Worm (Caenorhabditis elegans) whole organism, L1 larva: ENCODE results near the gene C06B3.6.

Experiments used
- C04F5.9 ChIP-seq: sonication (generic microtip); optimal IDR thresholded peaks from 2 replicates; lab custom pipeline; 2016; ENCODE audit warnings: missing genetic modification characterization, missing compliant biosample characterization
- C16A3.4 ChIP-seq: fragments of 150-350 bp; optimal IDR thresholded peaks from 2 replicates; lab custom pipeline; 2014; ENCODE audit warnings: missing biosample characterization, missing genetic modification characterization
- C34B4.2 ChIP-seq: sonication (generic microtip); optimal IDR thresholded peaks from 2 replicates; lab custom pipeline; 2017; ENCODE audit warnings: mild to moderate bottlenecking, missing genetic modification characterization, missing compliant biosample characterization
- aha-1 ChIP-seq: fragments of 150-350 bp; optimal IDR thresholded peaks from 2 replicates; lab custom pipeline; 2014; ENCODE audit warnings: missing biosample characterization, missing genetic modification characterization
- aly-2 ChIP-seq: fragments of 150-350 bp; optimal IDR thresholded peaks from 2 replicates; lab custom pipeline; 2014; ENCODE audit warnings: missing biosample characterization, missing genetic modification characterization
- blmp-1 ChIP-seq: fragments of 150-350 bp; optimal IDR thresholded peaks from 2 replicates; lab custom pipeline; 2014; ENCODE audit warnings: missing biosample characterization, missing genetic modification characterization
- ceh-63 ChIP-seq: fragments of 200-800 bp; sonication (Bioruptor generic); optimal IDR thresholded peaks from 2 replicates; lab custom pipeline; 2018; ENCODE audit warnings: mild to moderate bottlenecking, missing genetic modification characterization, missing compliant biosample characterization
- dsc-1 ChIP-seq: sonication (generic microtip); optimal IDR thresholded peaks from 2 replicates; lab custom pipeline; 2016; ENCODE audit warnings: mild to moderate bottlenecking, missing genetic modification characterization, missing compliant biosample characterization
- efl-3 ChIP-seq: fragments of 200-800 bp; sonication (Bioruptor generic); optimal IDR thresholded peaks from 2 replicates; lab custom pipeline; 2018; ENCODE audit warnings: mild to moderate bottlenecking, missing genetic modification characterization, missing compliant biosample characterization
- elt-2 ChIP-seq: sonication (generic microtip); optimal IDR thresholded peaks from 2 replicates; lab custom pipeline; 2016; ENCODE audit warnings: missing genetic modification characterization, mild to moderate bottlenecking, inconsistent platforms, missing compliant biosample characterization, missing genetic modification reagents
- fkh-4 ChIP-seq: sonication (generic microtip); optimal IDR thresholded peaks from 2 replicates; lab custom pipeline; 2016; ENCODE audit warnings: missing compliant biosample characterization, missing genetic modification characterization, borderline replicate concordance
- hlh-4 ChIP-seq: sonication (generic microtip); optimal IDR thresholded peaks from 2 replicates; lab custom pipeline; 2016; ENCODE audit warnings: mild to moderate bottlenecking, missing genetic modification characterization, missing compliant biosample characterization
- jun-1 ChIP-seq: fragments of 150-350 bp; optimal IDR thresholded peaks from 2 replicates; lab custom pipeline; 2014; ENCODE audit warnings: missing biosample characterization, missing genetic modification reagents, missing genetic modification characterization
- lin-35 ChIP-seq, 2 experiments: fragments of 150-350 bp; optimal IDR thresholded peaks; 2 replicates each; lab custom pipeline; 2014; ENCODE audit warnings: missing biosample characterization in 2 of 2, missing genetic modification characterization in 2 of 2, missing genetic modification reagents in 2 of 2
- lir-3 ChIP-seq: sonication (generic microtip); optimal IDR thresholded peaks from 2 replicates; lab custom pipeline; 2016; ENCODE audit warnings: mild to moderate bottlenecking, missing genetic modification characterization, moderate library complexity, missing compliant biosample characterization; ENCODE audit not compliant: poor library complexity
- lsy-2 ChIP-seq, 2 experiments: fragments of 150-350 bp; optimal IDR thresholded peaks; 2 replicates each; lab custom pipeline; 2014; ENCODE audit warnings: missing biosample characterization in 2 of 2, missing genetic modification characterization in 2 of 2
- mdl-1 ChIP-seq, 2 experiments: fragments of 150-350 bp; optimal IDR thresholded peaks; 2 replicates each; lab custom pipeline; 2014 to 2017; ENCODE audit warnings: missing biosample characterization in 2 of 2, missing genetic modification characterization in 2 of 2, inconsistent platforms in 1 of 2
- nhr-11 ChIP-seq: fragments of 150-350 bp; optimal IDR thresholded peaks from 2 replicates; lab custom pipeline; 2014; ENCODE audit warnings: missing biosample characterization, missing genetic modification characterization
- nhr-19 ChIP-seq: fragments of 200-800 bp; sonication (Bioruptor generic); conservative IDR thresholded peaks from 2 replicates; pipeline ENCODE4 v1.3.6; 2022; ENCODE audit warnings: missing genetic modification characterization, missing compliant biosample characterization
- nhr-47 ChIP-seq: sonication (generic microtip); optimal IDR thresholded peaks from 2 replicates; lab custom pipeline; 2016; ENCODE audit warnings: mild to moderate bottlenecking, missing genetic modification characterization, moderate library complexity, missing compliant biosample characterization
- nhr-71 ChIP-seq: sonication (generic microtip); optimal IDR thresholded peaks from 2 replicates; lab custom pipeline; 2016; ENCODE audit warnings: mild to moderate bottlenecking, missing genetic modification characterization, moderate library complexity, missing compliant biosample characterization
- nhr-76 ChIP-seq: sonication (generic microtip); optimal IDR thresholded peaks from 2 replicates; lab custom pipeline; 2017; ENCODE audit warnings: missing biosample characterization, missing genetic modification characterization
- nhr-77 ChIP-seq: fragments of 150-350 bp; optimal IDR thresholded peaks from 2 replicates; lab custom pipeline; 2014; ENCODE audit warnings: missing biosample characterization, missing genetic modification characterization
- nhr-85 ChIP-seq: sonication (generic microtip); peaks from one replicate; lab custom pipeline; 2016; ENCODE audit warnings: missing genetic modification characterization, inconsistent platforms, missing compliant biosample characterization
- pax-3 ChIP-seq: fragments of 200-800 bp; sonication (Bioruptor generic); optimal IDR thresholded peaks from 2 replicates; lab custom pipeline; 2018; ENCODE audit warnings: mild to moderate bottlenecking, missing genetic modification characterization, moderate library complexity, missing compliant biosample characterization
- pqm-1 ChIP-seq: sonication (generic microtip); optimal IDR thresholded peaks from 3 replicates; lab custom pipeline; 2017; ENCODE audit warnings: missing biosample characterization, missing genetic modification characterization
- snu-23 ChIP-seq: sonication (generic microtip); optimal IDR thresholded peaks from 2 replicates; lab custom pipeline; 2016; ENCODE audit warnings: missing genetic modification characterization, missing compliant biosample characterization
- unc-86 ChIP-seq: sonication (generic microtip); optimal IDR thresholded peaks from 2 replicates; lab custom pipeline; 2016; ENCODE audit warnings: missing genetic modification characterization, missing compliant biosample characterization
- unc-98 ChIP-seq: fragments of 200-800 bp; sonication (Bioruptor generic); IDR thresholded peaks from 2 replicates; pipeline ENCODE4 v1.3.6; 2022; ENCODE audit warnings: missing genetic modification characterization, missing compliant biosample characterization
- xbp-1 ChIP-seq: sonication (generic microtip); optimal IDR thresholded peaks from 2 replicates; lab custom pipeline; 2016; ENCODE audit warnings: missing genetic modification characterization, missing compliant biosample characterization
- zag-1 ChIP-seq: fragments of 150-350 bp; optimal IDR thresholded peaks from 2 replicates; lab custom pipeline; 2014; ENCODE audit warnings: missing biosample characterization, missing genetic modification characterization
- zip-4 ChIP-seq: fragments of 200-800 bp; sonication (Bioruptor generic); optimal IDR thresholded peaks from 2 replicates; lab custom pipeline; 2018; ENCODE audit warnings: mild to moderate bottlenecking, missing genetic modification characterization, moderate library complexity, missing compliant biosample characterization

Gene C06B3.6

DNA sequence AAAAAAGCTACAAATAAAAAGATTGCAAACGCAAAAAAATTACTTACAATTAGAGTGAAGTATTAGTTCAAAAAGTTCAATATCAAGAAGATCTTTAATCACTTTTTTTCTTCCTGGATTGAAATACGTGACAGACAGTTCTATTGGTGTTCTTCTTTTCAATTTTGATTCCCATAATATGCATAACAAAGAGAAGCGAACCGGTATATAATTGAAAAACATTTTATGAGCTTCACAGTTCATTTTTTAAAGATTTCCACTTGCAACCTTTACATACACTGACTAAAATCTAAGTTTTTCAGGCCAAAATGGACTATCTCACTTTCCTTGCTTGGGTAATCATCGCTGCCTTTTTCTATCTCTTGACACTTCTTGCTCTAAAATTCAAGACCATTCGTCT lies 32.2 kb downstream of the C06B3.6 start, which contains the start of gene T22G5.1:
Gene T22G5.1 (plus strand): TSS at position 301 of the 400 bp plus-strand sequence.
- TF ChIP-seq aha-1 (tag; lab: Kevin White, UChicago), result no peak
- no peak for TF ChIP-seq fkh-4 (tag; lab: Kevin White, UChicago)
- no peak for TF ChIP-seq C04F5.9
- TF ChIP-seq lir-3, result no peak
- no peak for TF ChIP-seq elt-2
- TF ChIP-seq nhr-11, result no peak
- TF ChIP-seq nhr-47, result no peak
- no peak for TF ChIP-seq lsy-2 (tag; optimal IDR thresholded peaks at IDR 0.05; lab: Kevin White, UChicago)
- TF ChIP-seq C34B4.2 (tag; lab: Kevin White, UChicago), result no peak
- TF ChIP-seq, all 84 proteins: peak for 0

DNA sequence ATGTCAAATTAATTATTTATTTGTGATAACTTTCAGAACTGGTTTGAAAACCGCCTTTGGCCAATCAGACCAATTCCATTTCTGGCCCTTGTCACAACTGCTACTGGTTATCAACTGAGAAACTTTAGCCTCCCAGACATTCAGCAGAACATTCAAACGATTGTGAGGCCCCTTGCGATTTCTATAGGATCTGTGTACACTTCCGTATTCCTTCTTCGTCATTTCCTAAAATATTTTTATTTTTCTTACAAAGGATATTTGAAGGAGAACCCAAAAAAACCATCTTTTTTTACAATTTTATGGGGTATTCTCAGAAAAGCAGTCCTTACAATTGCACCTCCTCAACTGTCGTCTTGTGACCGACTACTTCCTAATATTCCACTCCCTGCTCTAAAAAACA lies 35.4 kb downstream of the C06B3.6 start:
- no peak for TF ChIP-seq mdl-1 (tag; optimal IDR thresholded peaks at IDR 0.05; lab: Kevin White, UChicago)
- no peak for TF ChIP-seq nhr-71 (tag; lab: Kevin White, UChicago)
- TF ChIP-seq blmp-1 (tag; lab: Kevin White, UChicago), result no peak
- no peak for TF ChIP-seq zag-1 (tag; lab: Kevin White, UChicago)
- TF ChIP-seq aly-2 (tag; lab: Kevin White, UChicago), result no peak
- TF ChIP-seq lsy-2 (tag; optimal IDR thresholded peaks at IDR 0.05; lab: Kevin White, UChicago), result no peak
- TF ChIP-seq nhr-85 (tag; lab: Kevin White, UChicago), result peak; percentile 1

DNA sequence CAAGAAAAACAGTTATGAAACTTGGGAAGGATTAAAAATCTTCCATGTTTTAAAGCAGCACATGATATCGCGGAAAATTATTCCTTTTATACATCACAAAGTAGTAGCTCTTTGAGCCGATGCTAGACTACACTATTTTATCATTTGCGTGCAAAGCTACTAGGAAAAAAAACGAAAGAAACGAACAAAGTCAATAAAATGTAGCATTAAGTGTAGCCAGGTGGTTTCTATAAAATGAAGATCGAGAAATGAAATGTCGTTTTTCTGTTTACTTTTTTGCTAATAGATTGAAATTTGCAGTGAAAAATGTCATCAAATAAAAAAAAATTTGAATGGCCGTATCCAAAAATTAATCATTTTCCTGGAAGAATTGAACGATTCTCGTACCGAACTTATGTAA lies 35.9 kb downstream of the C06B3.6 start, which contains the start of gene cpt-5:
Gene cpt-5 (plus strand): TSS at position 301 of the 400 bp plus-strand sequence.
- no peak for TF ChIP-seq snu-23 (GFP tag; lab: Kevin White, UChicago)
- TF ChIP-seq aha-1 (tag; lab: Kevin White, UChicago), result no peak
- no peak for TF ChIP-seq elt-2
- TF ChIP-seq lir-3, result no peak
- no peak for TF ChIP-seq hlh-4
- no peak for TF ChIP-seq nhr-76 (tag; lab: Kevin White, UChicago)
- no peak for TF ChIP-seq lin-35 (GFP tag; optimal IDR thresholded peaks at IDR 0.05; lab: Kevin White, UChicago)
- TF ChIP-seq pax-3 (tag; lab: Kevin White, UChicago), result no peak
- no peak for TF ChIP-seq unc-86 (tag; lab: Kevin White, UChicago)
- TF ChIP-seq C04F5.9, result no peak
- no peak for TF ChIP-seq C16A3.4 (tag; lab: Kevin White, UChicago)
- TF ChIP-seq nhr-77 (tag; lab: Kevin White, UChicago), result no peak

ce11 chrV:13869551-13869950 lies 39.2 kb downstream of the C06B3.6 start:
- peak; percentile 85 for TF ChIP-seq nhr-11
- TF ChIP-seq nhr-76 (tag; lab: Kevin White, UChicago), result no peak
- no peak for TF ChIP-seq aha-1 (tag; lab: Kevin White, UChicago)
- TF ChIP-seq nhr-19 (GFP tag; lab: Robert Waterston, UW), result peak; percentile 14; the same call in 1 of the 2 replicates
- no peak for TF ChIP-seq dsc-1 (tag; lab: Kevin White, UChicago)
- TF ChIP-seq xbp-1, result no peak

DNA sequence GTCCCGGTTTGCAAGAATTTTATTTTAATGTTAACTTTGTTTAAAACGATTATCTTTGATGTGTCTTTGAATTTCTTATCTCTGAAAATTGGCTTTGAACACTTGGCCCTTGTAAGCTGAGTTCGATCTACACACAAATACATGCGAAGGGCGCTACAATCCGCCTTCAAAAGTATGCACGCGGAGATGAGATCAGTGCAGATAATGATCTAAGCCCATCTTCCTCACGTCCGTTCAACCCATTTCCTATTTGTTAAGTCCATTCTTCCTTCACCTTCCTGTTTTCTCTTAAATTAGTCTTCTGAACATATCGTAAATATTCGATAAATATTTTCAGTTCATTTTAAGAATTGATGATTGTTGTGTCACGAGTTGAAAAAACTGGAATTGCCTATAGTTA lies 42.4 kb downstream of the C06B3.6 start, which contains the start of gene nhr-175:
Gene nhr-175 (plus strand): TSS at position 339 of the 400 bp plus-strand sequence.
- TF ChIP-seq jun-1 (tag; lab: Kevin White, UChicago) (no peak), zip-4 (no peak), nhr-85 (tag; lab: Kevin White, UChicago) (peak; percentile 61)

DNA sequence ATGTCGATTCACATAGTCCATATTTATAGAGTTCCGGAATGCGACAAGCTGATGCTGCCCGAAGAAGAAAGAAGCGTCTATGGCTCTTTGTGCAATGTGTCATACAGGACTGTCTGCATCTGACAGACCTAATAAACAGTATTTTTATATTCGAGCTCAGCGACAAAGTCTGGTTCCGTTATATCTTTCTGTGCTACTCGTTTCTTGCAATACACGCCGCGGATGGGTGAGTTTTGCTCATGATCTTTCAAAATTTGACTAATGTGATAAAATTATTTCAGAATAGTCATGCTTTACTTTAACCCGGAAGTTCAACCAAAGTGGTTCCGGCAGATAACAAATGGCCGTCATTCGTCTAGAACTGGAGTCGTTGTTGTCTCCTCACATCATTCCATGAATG lies 45.1 kb downstream of the C06B3.6 start:
- TF ChIP-seq ceh-63 (GFP tag; lab: Kevin White, UChicago), result no peak

ce11 chrV:13862505-13862904 lies 46.3 kb downstream of the C06B3.6 start, which contains the start of gene srx-137:
Gene srx-137 (plus strand): TSS chrV:13862805.
- no peak for TF ChIP-seq efl-3 (GFP tag; lab: Kevin White, UChicago)
- no peak for TF ChIP-seq nhr-85 (tag; lab: Kevin White, UChicago)
- TF ChIP-seq ceh-63 (GFP tag; lab: Kevin White, UChicago), result no peak
- TF ChIP-seq mdl-1 (tag; optimal IDR thresholded peaks at IDR 0.05; lab: Kevin White, UChicago), result no peak
- no peak for TF ChIP-seq pqm-1 (tag; lab: Kevin White, UChicago)
- TF ChIP-seq unc-98 (GFP tag; lab: Robert Waterston, UW), result no peak
- TF ChIP-seq, all 84 proteins: peak for 0
